Fruit fly (Drosophila melanogaster): ENCODE results near the gene Nepl8.

The Nepl8 gene

DNA sequence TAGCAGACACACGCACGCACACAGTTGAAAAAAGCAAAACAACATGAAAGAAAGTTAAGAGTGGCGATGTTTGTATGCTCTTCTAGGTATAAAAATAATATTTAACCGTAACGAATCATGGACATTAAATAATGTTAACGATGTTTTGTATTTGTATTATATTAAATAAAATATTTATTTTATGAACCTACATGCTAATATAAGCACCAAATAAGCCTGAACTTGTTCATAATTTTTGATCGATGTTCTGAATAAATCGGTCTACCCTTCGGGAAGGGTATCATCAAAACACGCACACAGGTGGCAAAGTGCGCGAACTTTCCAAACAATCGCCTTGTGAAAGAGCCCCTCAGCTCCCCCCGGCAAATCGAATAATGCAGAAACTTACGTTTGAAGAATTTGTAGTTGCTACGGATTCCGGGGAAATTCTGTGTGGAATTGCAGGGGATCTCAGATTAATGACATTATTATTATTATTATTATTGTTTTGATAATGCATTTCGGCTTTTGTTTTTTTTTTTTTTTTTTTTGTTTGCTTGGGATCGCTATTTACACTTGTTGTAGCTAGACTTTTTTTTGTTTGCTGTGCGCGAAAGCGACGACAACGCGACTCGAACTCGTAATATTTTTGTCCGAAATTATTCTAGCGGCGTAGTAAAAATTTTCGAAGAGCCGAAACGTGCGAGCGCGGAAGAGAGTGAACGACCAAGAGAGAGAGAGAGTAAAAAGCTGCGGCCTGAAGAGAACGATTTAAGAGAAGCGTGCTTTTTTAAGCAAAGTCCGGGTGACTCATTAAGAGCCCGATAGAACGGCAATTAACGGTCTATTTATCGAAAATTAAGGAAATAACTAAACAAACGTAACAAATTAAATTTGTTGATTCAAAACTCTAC is 31.9 kb downstream of the Nepl8 start (continued):
- TF ChIP-seq CG10321 (GFP tag; IDR thresholded peaks at IDR 0.05) (no peak), CG12942 (GFP tag; optimal IDR thresholded peaks at IDR 0.05) (peak; percentile 20), ind (GFP tag; optimal IDR thresholded peaks at IDR 0.05) (peak; percentile 43), abd-A (tag; optimal IDR thresholded peaks at IDR 0.05) (no peak), CG18476 (GFP tag; optimal IDR thresholded peaks at IDR 0.05) (no peak), hkb (optimal IDR thresholded peaks at IDR 0.05) (no peak), hkb (GFP tag; IDR thresholded peaks at IDR 0.05) (peak; percentile 57; the same call in 1 of the 2 replicates), br (optimal IDR thresholded peaks at IDR 0.05) (no peak), z (GFP tag; IDR thresholded peaks at IDR 0.05) (no peak), sqz (GFP tag; optimal IDR thresholded peaks at IDR 0.05) (peak; percentile 59), CG13287 (GFP tag; IDR thresholded peaks at IDR 0.05; ENCODE audit: partially characterized antibody) (no peak), tin (GFP tag; optimal IDR thresholded peaks at IDR 0.05) (peak; percentile 15), lilli (GFP tag; optimal IDR thresholded peaks at IDR 0.05) (no peak), CG16813 (GFP tag; IDR thresholded peaks at IDR 0.05; ENCODE audit: partially characterized antibody) (no peak), CG2678 (tag; optimal IDR thresholded peaks at IDR 0.05) (peak; percentile 57), crp (GFP tag; optimal IDR thresholded peaks at IDR 0.05) (no peak), rib (GFP tag; IDR thresholded peaks at IDR 0.05) (no peak), CG11504 (tag; optimal IDR thresholded peaks at IDR 0.05) (peak; percentile 7), CG3726 (GFP tag; IDR thresholded peaks at IDR 0.05) (no peak), unpg (GFP tag; optimal IDR thresholded peaks at IDR 0.05) (peak; percentile 52), CG7271 (tag; optimal IDR thresholded peaks at IDR 0.05) (no peak), Tbp (GFP tag; optimal IDR thresholded peaks at IDR 0.05) (no peak), CG2199 (GFP tag; IDR thresholded peaks at IDR 0.05) (peak; percentile 81; the same call in 2 of the 3 replicates), sim (GFP tag; IDR thresholded peaks at IDR 0.05) (0 out of 2 replicates have a peak, but pooled peaks have one; percentile 16), nerfin-1 (tag; optimal IDR thresholded peaks at IDR 0.05) (no peak), CG32532 (GFP tag; IDR thresholded peaks at IDR 0.05) (peak; percentile 50), CG14050 (GFP tag; IDR thresholded peaks at IDR 0.05) (no peak), CG3281 (GFP tag; optimal IDR thresholded peaks at IDR 0.05) (peak; percentile 49), MESR4 (GFP tag; optimal IDR thresholded peaks at IDR 0.05) (no peak), stwl (tag; optimal IDR thresholded peaks at IDR 0.05) (no peak), Kr (GFP tag; optimal IDR thresholded peaks at IDR 0.05) (no peak), CG10654 (GFP tag; optimal IDR thresholded peaks at IDR 0.05) (peak; percentile 6), ken (GFP tag; IDR thresholded peaks at IDR 0.05) (no peak; the same call in 2 of the 3 replicates), az2 (GFP tag; optimal IDR thresholded peaks at IDR 0.05) (peak; percentile 37), TFAM (GFP tag; optimal IDR thresholded peaks at IDR 0.05) (no peak), CG10543 (GFP tag; optimal IDR thresholded peaks at IDR 0.05) (peak; percentile 31), CG4617 (GFP tag; optimal IDR thresholded peaks at IDR 0.05; ENCODE audit: borderline replicate concordance) (no peak), pfk (GFP tag; optimal IDR thresholded peaks at IDR 0.05) (no peak), CG7372 (GFP tag; IDR thresholded peaks at IDR 0.05) (no peak), Dip3 (GFP tag; optimal IDR thresholded peaks at IDR 0.05) (no peak), Adf1 (GFP tag; IDR thresholded peaks at IDR 0.05) (peak; percentile 34; the same call in 1 of the 2 replicates), lbe (GFP tag; optimal IDR thresholded peaks at IDR 0.05) (no peak), Mes4 (GFP tag; optimal IDR thresholded peaks at IDR 0.05) (peak; percentile 11), crc (GFP tag; optimal IDR thresholded peaks at IDR 0.05) (no peak), pros (GFP tag; optimal IDR thresholded peaks at IDR 0.05) (no peak), kay (GFP tag; optimal IDR thresholded peaks at IDR 0.05) (no peak), mam (GFP tag; optimal IDR thresholded peaks at IDR 0.05) (no peak), CG10366 (GFP tag; IDR thresholded peaks at IDR 0.05) (no peak; the same call in 1 of the 2 replicates), CG33213 (GFP tag; optimal IDR thresholded peaks at IDR 0.05) (no peak), Neu2 (GFP tag; optimal IDR thresholded peaks at IDR 0.05; ENCODE audit: borderline replicate concordance) (no peak)

All from whole organism, embryonic.